Fruit fly (Drosophila melanogaster): ENCODE results near the gene CG31673.
A peak's percentile ranks its signal among the peaks of the same experiment; 100 is the strongest.

Gene CG31673

DNA sequence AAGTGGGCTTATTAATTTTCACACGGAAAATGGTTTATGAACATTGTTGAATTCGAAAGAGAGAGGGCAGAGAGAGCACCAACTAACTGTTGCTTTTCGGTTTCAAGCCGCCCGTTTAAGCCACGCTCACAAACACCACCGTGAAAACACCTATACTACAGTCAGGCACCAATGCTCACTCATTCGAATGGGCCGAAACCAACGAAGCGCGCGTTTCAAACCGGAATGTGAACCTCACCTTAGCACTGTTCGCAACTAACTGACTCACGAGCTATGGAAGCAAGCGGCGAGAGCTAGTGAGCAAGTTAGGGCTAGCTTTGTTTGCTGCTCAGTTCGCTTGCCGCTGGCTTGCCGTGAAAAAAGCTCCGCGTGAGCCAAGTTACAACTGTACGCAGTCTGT is 35.5 kb upstream of the CG31673 start (continued):
- TF ChIP-seq Optix (GFP tag; IDR thresholded peaks at IDR 0.05) = no peak
- TF ChIP-seq HHEX (GFP tag; optimal IDR thresholded peaks at IDR 0.05) = no peak
- no peak for TF ChIP-seq Kr (GFP tag; optimal IDR thresholded peaks at IDR 0.05)
- no peak for TF ChIP-seq Hr78 (GFP tag; optimal IDR thresholded peaks at IDR 0.05)
- peak; percentile 70 for TF ChIP-seq CG16779 (GFP tag; IDR thresholded peaks at IDR 0.05)
- no peak for TF ChIP-seq CG4404 (GFP tag; IDR thresholded peaks at IDR 0.05)
- peak; percentile 5 for TF ChIP-seq Hmr (GFP tag; optimal IDR thresholded peaks at IDR 0.05)
- no peak for TF ChIP-seq abd-A (tag; optimal IDR thresholded peaks at IDR 0.05)
- no peak for TF ChIP-seq ranshi (GFP tag; IDR thresholded peaks at IDR 0.05)
- peak; percentile 28 for TF ChIP-seq oc (tag; optimal IDR thresholded peaks at IDR 0.05)
- TF ChIP-seq CG6765 (GFP tag; optimal IDR thresholded peaks at IDR 0.05) = peak; percentile 8
- TF ChIP-seq scrt (GFP tag; optimal IDR thresholded peaks at IDR 0.05) = peak; percentile 20
- no peak for TF ChIP-seq ab (GFP tag; optimal IDR thresholded peaks at IDR 0.05)
- TF ChIP-seq Fer1 (GFP tag; optimal IDR thresholded peaks at IDR 0.05) = peak; percentile 50
- peak; percentile 48 for TF ChIP-seq B-H2 (GFP tag; optimal IDR thresholded peaks at IDR 0.05)
- no peak for TF ChIP-seq bowl (GFP tag; IDR thresholded peaks at IDR 0.05)
- peak; percentile 78 for TF ChIP-seq z (GFP tag; IDR thresholded peaks at IDR 0.05)
- peak; percentile 57; the same call in 1 of the 2 replicates for TF ChIP-seq rib (GFP tag; IDR thresholded peaks at IDR 0.05)
- TF ChIP-seq MESR4 (GFP tag; optimal IDR thresholded peaks at IDR 0.05) = no peak
- TF ChIP-seq CG13624 (GFP tag; optimal IDR thresholded peaks at IDR 0.05) = no peak
- peak; percentile 85 for TF ChIP-seq Jarid2 (GFP tag; optimal IDR thresholded peaks at IDR 0.05)
- no peak for TF ChIP-seq fd102C (GFP tag; optimal IDR thresholded peaks at IDR 0.05)
- TF ChIP-seq CG11560 (tag; IDR thresholded peaks at IDR 0.05) = no peak
- no peak for TF ChIP-seq Nf-YC (tag; optimal IDR thresholded peaks at IDR 0.05)
- no peak for TF ChIP-seq Six4 (GFP tag; optimal IDR thresholded peaks at IDR 0.05)
- TF ChIP-seq CG3726 (GFP tag; IDR thresholded peaks at IDR 0.05) = no peak
- TF ChIP-seq CG2129 (GFP tag; IDR thresholded peaks at IDR 0.05; ENCODE audit: partially characterized antibody) = no peak
- peak; percentile 41; the same call in 1 of the 2 replicates for TF ChIP-seq CG42726 (GFP tag; IDR thresholded peaks at IDR 0.05; ENCODE audit: partially characterized antibody)
- no peak; the same call in 2 of the 3 replicates for TF ChIP-seq CG34422 (GFP tag; IDR thresholded peaks at IDR 0.05)
- no peak for TF ChIP-seq CG10959 (GFP tag; IDR thresholded peaks at IDR 0.05)
- no peak for TF ChIP-seq Tbp (GFP tag; optimal IDR thresholded peaks at IDR 0.05)
- peak; percentile 44; the same call in 1 of the 2 replicates for TF ChIP-seq amos (GFP tag; IDR thresholded peaks at IDR 0.05; ENCODE audit: partially characterized antibody)
- no peak for TF ChIP-seq bsh (GFP tag; optimal IDR thresholded peaks at IDR 0.05)
- peak; percentile 93 for TF ChIP-seq Med (GFP tag)
- no peak for TF ChIP-seq CG15011 (GFP tag; optimal IDR thresholded peaks at IDR 0.05)
- no peak for TF ChIP-seq nau (GFP tag; optimal IDR thresholded peaks at IDR 0.05)
- no peak for TF ChIP-seq sqz (GFP tag; optimal IDR thresholded peaks at IDR 0.05)
- peak; percentile 60 for TF ChIP-seq BtbVII (GFP tag; optimal IDR thresholded peaks at IDR 0.05)
- TF ChIP-seq chm (GFP tag; IDR thresholded peaks at IDR 0.05) = peak; percentile 74
- no peak for TF ChIP-seq Aef1 (GFP tag; IDR thresholded peaks at IDR 0.05)
- TF ChIP-seq Poxn (GFP tag; IDR thresholded peaks at IDR 0.05) = no peak
- peak; percentile 41 for TF ChIP-seq CG13894 (tag; optimal IDR thresholded peaks at IDR 0.05)
- peak; percentile 74 for TF ChIP-seq cg (GFP tag; optimal IDR thresholded peaks at IDR 0.05)

Measured in whole organism, embryonic.